Worm (Caenorhabditis elegans) whole organism, late embryonic: ENCODE data around the gene pac-1.

ENCODE experiments used
- ama-1 ChIP-seq: fragments of 150-350 bp; optimal IDR thresholded peaks from 2 replicates; lab custom pipeline; 2014
- elt-2 ChIP-seq: sonication (generic microtip); optimal IDR thresholded peaks from 2 replicates; lab custom pipeline; 2016; ENCODE audit warnings: missing genetic modification reagents, missing genetic modification characterization, missing compliant biosample characterization
- pqm-1 ChIP-seq: sonication (generic microtip); optimal IDR thresholded peaks from 2 replicates; lab custom pipeline; 2016; ENCODE audit warnings: missing genetic modification characterization, missing compliant biosample characterization
- rnt-1 ChIP-seq: sonication (generic microtip); optimal IDR thresholded peaks from 2 replicates; lab custom pipeline; 2016; ENCODE audit warnings: missing genetic modification characterization, missing compliant biosample characterization
- syd-9 ChIP-seq: sonication (generic microtip); optimal IDR thresholded peaks from 2 replicates; lab custom pipeline; 2016; ENCODE audit warnings: mild to moderate bottlenecking, missing genetic modification characterization, moderate library complexity, missing compliant biosample characterization

DNA sequence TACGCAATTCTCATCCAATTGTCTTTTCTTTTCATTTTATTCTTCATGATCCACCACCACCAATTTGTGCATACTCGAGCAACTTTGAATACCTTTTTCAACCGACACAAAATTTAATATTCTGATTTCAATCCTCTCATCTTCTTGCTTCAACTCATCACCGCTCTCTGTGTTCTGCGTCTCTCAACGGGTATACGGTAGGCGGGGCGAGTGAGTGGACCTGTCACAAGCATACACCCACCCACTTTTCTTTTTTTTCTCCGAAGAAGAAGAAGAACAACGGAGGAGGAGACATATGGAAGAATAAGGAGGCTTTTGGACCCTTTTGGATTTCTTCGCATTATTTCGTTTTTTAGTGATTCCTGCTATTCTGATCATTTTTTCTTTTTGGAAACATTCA is 33.4 kb upstream of the pac-1 start:
- TF ChIP-seq rnt-1 (tag; lab: Kevin White, UChicago) (no peak), syd-9 (no peak), elt-2 (tag; lab: Kevin White, UChicago) (no peak), ama-1 (lab: Kevin White, UChicago) (no peak), pqm-1 (tag; lab: Kevin White, UChicago) (no peak)
